Fruit fly (Drosophila melanogaster) whole organism, pupa: ENCODE results near the gene Acsf2.
A peak's percentile ranks its signal among the peaks of the same experiment; 100 is the strongest.

Source experiments
- CG15710 ChIP-seq: fragments of 200-800 bp; sonication (Bioruptor generic); optimal IDR thresholded peaks from 2 replicates; lab custom pipeline; 2018; ENCODE audit warnings: missing biosample characterization, mild to moderate bottlenecking, missing genetic modification characterization, moderate library complexity
- CG4496 ChIP-seq: fragments of 200-800 bp; sonication (Bioruptor generic); IDR thresholded peaks from 3 replicates; pipeline ENCODE4 v1.3.6; 2022; ENCODE audit warnings: missing biosample characterization, missing genetic modification characterization
- CG8301 ChIP-seq: fragments of 200-800 bp; sonication (Bioruptor generic); optimal IDR thresholded peaks from 2 replicates; lab custom pipeline; 2018; ENCODE audit warnings: missing biosample characterization, mild to moderate bottlenecking, missing genetic modification characterization
- D1 ChIP-seq: fragments of 200-800 bp; sonication (Bioruptor generic); optimal IDR thresholded peaks from 2 replicates; lab custom pipeline; 2018; ENCODE audit warnings: missing biosample characterization, mild to moderate bottlenecking, missing genetic modification characterization, moderate library complexity
- fd96Ca ChIP-seq: fragments of 200-800 bp; sonication (Bioruptor generic); IDR thresholded peaks from 3 replicates; pipeline ENCODE4 v1.3.6; 2022; ENCODE audit warnings: missing biosample characterization, missing genetic modification characterization

DNA sequence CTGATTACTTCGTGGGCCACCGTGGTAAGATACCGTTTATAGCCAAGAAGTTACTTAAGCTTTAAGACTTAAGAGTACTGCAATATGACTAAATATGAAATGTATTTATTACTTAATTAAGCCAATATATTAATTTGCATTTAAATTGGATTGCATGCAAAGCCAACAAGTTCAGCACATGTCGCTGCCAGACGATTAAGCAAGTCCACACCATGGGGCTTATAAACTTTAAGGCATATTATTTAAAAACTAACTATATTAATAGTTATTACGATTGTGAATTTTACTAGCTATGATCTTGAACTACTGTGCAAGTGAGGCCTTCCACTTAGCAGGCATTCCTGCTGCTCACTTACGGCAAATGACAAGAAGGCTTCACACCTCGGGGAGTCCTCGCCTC lies 32.2 kb upstream of the Acsf2 start:
- TF ChIP-seq CG4496 (GFP tag; lab: Robert Waterston, UW) (no peak), D1 (tag; lab: Kevin White, UChicago) (no peak), CG15710 (tag; lab: Kevin White, UChicago) (peak; percentile 33), fd96Ca (no peak), CG8301 (no peak)
